Worm (Caenorhabditis elegans): ENCODE data around the gene ZK84.1.
A peak's percentile ranks its signal among the peaks of the same experiment; 100 is the strongest.

Gene ZK84.1

ce11 chrII:6047639-6048159, 27.2 kb downstream of the ZK84.1 start, which contains the start of the genes R12C12.6 and ran-5 (continued):
- TF ChIP-seq lin-11 (tag; optimal IDR thresholded peaks at IDR 0.05) (peak; percentile 22), sma-3 (GFP tag; optimal IDR thresholded peaks at IDR 0.05) (peak; percentile 76), nhr-77 (tag; optimal IDR thresholded peaks at IDR 0.05) (no peak), egl-27 (tag; optimal IDR thresholded peaks at IDR 0.05) (peak; percentile 71), unc-39 (tag; optimal IDR thresholded peaks at IDR 0.05) (no peak), lin-13 (GFP tag; optimal IDR thresholded peaks at IDR 0.05) (peak; percentile 75), lin-39 (tag; optimal IDR thresholded peaks at IDR 0.05) (no peak), nhr-23 (tag; optimal IDR thresholded peaks at IDR 0.05) (no peak), alr-1 (tag; optimal IDR thresholded peaks at IDR 0.05) (no peak), dmd-4 (tag; optimal IDR thresholded peaks at IDR 0.05) (no peak), ama-1 (optimal IDR thresholded peaks at IDR 0.05) (peak; percentile 64), fos-1 (tag; optimal IDR thresholded peaks at IDR 0.05) (peak; percentile 71), gmeb-1 (tag; optimal IDR thresholded peaks at IDR 0.05) (peak; percentile 89), ceh-82 (tag; optimal IDR thresholded peaks at IDR 0.05) (no peak)

- peak; percentile 3 for TF ChIP-seq sma-3 (GFP tag; optimal IDR thresholded peaks at IDR 0.05)
- TF ChIP-seq gmeb-1 (tag; optimal IDR thresholded peaks at IDR 0.05) = peak; percentile 3
- peak; percentile 54 for TF ChIP-seq crh-2 (tag; optimal IDR thresholded peaks at IDR 0.05)
- peak; percentile 59 for TF ChIP-seq sma-9 (GFP tag; optimal IDR thresholded peaks at IDR 0.05)
- TF ChIP-seq sma-9 (tag; optimal IDR thresholded peaks at IDR 0.05) = no peak
- no peak for TF ChIP-seq nhr-237 (tag; optimal IDR thresholded peaks at IDR 0.05)
- TF ChIP-seq fos-1 (tag; optimal IDR thresholded peaks at IDR 0.05) = peak; percentile 57
- TF ChIP-seq blmp-1 (tag; optimal IDR thresholded peaks at IDR 0.05; ENCODE audit: insufficient read depth) = no peak
These were observed 29.1 kb downstream of the ZK84.1 start for ce11 chrII:6049546-6049945.

ce11 chrII:6050120-6050519, 29.7 kb downstream of the ZK84.1 start, which contains the start of gene gldc-1:
Gene gldc-1, plus strand, starts transcription at chrII:6050420.
- TF ChIP-seq fos-1 (tag; optimal IDR thresholded peaks at IDR 0.05) (peak; percentile 33), crh-2 (tag; optimal IDR thresholded peaks at IDR 0.05) (peak; percentile 11), nhr-11 (tag; optimal IDR thresholded peaks at IDR 0.05) (no peak), sma-9 (GFP tag; optimal IDR thresholded peaks at IDR 0.05) (peak; percentile 51), sma-9 (tag; optimal IDR thresholded peaks at IDR 0.05) (no peak), dmd-4 (tag; optimal IDR thresholded peaks at IDR 0.05) (no peak)

ce11 chrII:6055927-6056326, 35.5 kb downstream of the ZK84.1 start, which contains the start of gene R12C12.7:
Gene R12C12.7, minus strand, starts transcription at chrII:6055985.
- no peak for TF ChIP-seq lin-13 (GFP tag; optimal IDR thresholded peaks at IDR 0.05)
- peak; percentile 19 for TF ChIP-seq unc-55 (GFP tag; optimal IDR thresholded peaks at IDR 0.05)
- TF ChIP-seq ztf-4 (tag; optimal IDR thresholded peaks at IDR 0.05) = no peak
- TF ChIP-seq lin-11 (tag; optimal IDR thresholded peaks at IDR 0.05) = no peak

- no peak for TF ChIP-seq lin-39 (tag; optimal IDR thresholded peaks at IDR 0.05)
- TF ChIP-seq nhr-129 (tag; optimal IDR thresholded peaks at IDR 0.05) = peak; percentile 56
- TF ChIP-seq elt-3 (tag; optimal IDR thresholded peaks at IDR 0.05) = no peak
- peak; percentile 50 for TF ChIP-seq blmp-1 (tag; optimal IDR thresholded peaks at IDR 0.05; ENCODE audit: insufficient read depth)
- no peak for TF ChIP-seq ZK546.5 (tag; optimal IDR thresholded peaks at IDR 0.05)
- TF ChIP-seq unc-39 (tag; optimal IDR thresholded peaks at IDR 0.05) = no peak
- TF ChIP-seq nhr-21 (tag; optimal IDR thresholded peaks at IDR 0.05) = peak; percentile 79
- no peak for TF ChIP-seq ztf-11 (tag; optimal IDR thresholded peaks at IDR 0.05)
- no peak for TF ChIP-seq Y55F3AM.14 (GFP tag; optimal IDR thresholded peaks at IDR 0.05)
- peak; percentile 77 for TF ChIP-seq crh-2 (tag; optimal IDR thresholded peaks at IDR 0.05)
- TF ChIP-seq sma-3 (GFP tag; optimal IDR thresholded peaks at IDR 0.05) = peak; percentile 90
- TF ChIP-seq ama-1 (optimal IDR thresholded peaks at IDR 0.05) = no peak
- no peak for TF ChIP-seq ceh-82 (tag; optimal IDR thresholded peaks at IDR 0.05)
- TF ChIP-seq unc-55 (GFP tag; optimal IDR thresholded peaks at IDR 0.05) = peak; percentile 75
- peak; percentile 45 for TF ChIP-seq ceh-16 (tag; optimal IDR thresholded peaks at IDR 0.05)
- TF ChIP-seq mdl-1 (tag; optimal IDR thresholded peaks at IDR 0.05) = no peak
- peak; percentile 36 for TF ChIP-seq egl-27 (tag; optimal IDR thresholded peaks at IDR 0.05)
- TF ChIP-seq F13H6.1 (tag; optimal IDR thresholded peaks at IDR 0.05) = peak; percentile 83
- peak; percentile 70 for TF ChIP-seq C34F6.9 (tag; optimal IDR thresholded peaks at IDR 0.05)
- TF ChIP-seq zag-1 (tag; optimal IDR thresholded peaks at IDR 0.05) = peak; percentile 4
- TF ChIP-seq sem-4 (tag; optimal IDR thresholded peaks at IDR 0.05) = peak; percentile 59
- peak; percentile 43 for TF ChIP-seq ztf-4 (tag; optimal IDR thresholded peaks at IDR 0.05)
- no peak for TF ChIP-seq peb-1 (tag; optimal IDR thresholded peaks at IDR 0.05)
- TF ChIP-seq mab-5 (tag; optimal IDR thresholded peaks at IDR 0.05) = peak; percentile 43
- no peak for TF ChIP-seq aly-2 (tag; optimal IDR thresholded peaks at IDR 0.05)
- TF ChIP-seq nhr-11 (tag; optimal IDR thresholded peaks at IDR 0.05) = no peak
- no peak for TF ChIP-seq mbf-1 (tag; optimal IDR thresholded peaks at IDR 0.05)
- TF ChIP-seq nhr-77 (tag; optimal IDR thresholded peaks at IDR 0.05) = no peak
- TF ChIP-seq sma-9 (GFP tag; optimal IDR thresholded peaks at IDR 0.05) = peak; percentile 95
- TF ChIP-seq sma-9 (tag; optimal IDR thresholded peaks at IDR 0.05) = no peak
- TF ChIP-seq nhr-237 (tag; optimal IDR thresholded peaks at IDR 0.05) = no peak
- no peak for TF ChIP-seq unc-62 (GFP tag; optimal IDR thresholded peaks at IDR 0.05)
- TF ChIP-seq lin-11 (tag; optimal IDR thresholded peaks at IDR 0.05) = no peak
- TF ChIP-seq elt-1 (tag; optimal IDR thresholded peaks at IDR 0.05) = no peak
- peak; percentile 77 to 91 for TF ChIP-seq lsy-2 (tag; optimal IDR thresholded peaks at IDR 0.05)
- TF ChIP-seq alr-1 (tag; optimal IDR thresholded peaks at IDR 0.05) = no peak
- TF ChIP-seq nhr-25 (tag; optimal IDR thresholded peaks at IDR 0.05) = no peak
These were observed 41.0 kb downstream of the ZK84.1 start for ce11 chrII:6061495-6061894.
